Fruit fly (Drosophila melanogaster) whole organism, embryonic: ENCODE results near the gene CG18596.

ENCODE experiments used
- Atf-2 ChIP-seq: fragments of 200-800 bp; sonication (Bioruptor generic); optimal IDR thresholded peaks from 2 replicates; lab custom pipeline; 2016; ENCODE audit warnings: missing biosample characterization, missing genetic modification characterization
- CG10147 ChIP-seq: fragments of 200-800 bp; sonication (Bioruptor generic); optimal IDR thresholded peaks from 2 replicates; lab custom pipeline; 2019; ENCODE audit warnings: missing biosample characterization, mild to moderate bottlenecking, missing genetic modification characterization, moderate library complexity
- CG10209 ChIP-seq: fragments of 200-800 bp; sonication (Bioruptor generic); optimal IDR thresholded peaks from 3 replicates; lab custom pipeline; 2017; ENCODE audit warnings: missing biosample characterization, mild to moderate bottlenecking, missing genetic modification characterization, missing genetic modification reagents
- CG10431 ChIP-seq: fragments of 200-800 bp; sonication (Bioruptor generic); optimal IDR thresholded peaks from 3 replicates; lab custom pipeline; 2018; ENCODE audit warnings: missing biosample characterization, mild to moderate bottlenecking, missing genetic modification characterization
- CG11085 ChIP-seq: fragments of 200-800 bp; sonication (Bioruptor generic); IDR thresholded peaks from 2 replicates; pipeline ENCODE4 v1.3.6; 2022; ENCODE audit warnings: missing biosample characterization, missing genetic modification characterization
- CG11247 ChIP-seq: fragments of 200-800 bp; sonication (Bioruptor generic); IDR thresholded peaks from 2 replicates; pipeline ENCODE4 v1.3.6; 2022; ENCODE audit warnings: missing biosample characterization, missing genetic modification characterization
- CG11560 ChIP-seq: fragments of 200-800 bp; sonication (Bioruptor generic); IDR thresholded peaks from 3 replicates; pipeline ENCODE4 v1.3.6; 2022; ENCODE audit warnings: missing biosample characterization, missing genetic modification characterization
- CG12071 ChIP-seq: fragments of 200-800 bp; sonication (Bioruptor generic); optimal IDR thresholded peaks from 3 replicates; lab custom pipeline; 2018; ENCODE audit warnings: missing biosample characterization, mild to moderate bottlenecking, missing genetic modification characterization
- CG12942 ChIP-seq: fragments of 200-800 bp; sonication (Bioruptor generic); optimal IDR thresholded peaks from 3 replicates; lab custom pipeline; 2016; ENCODE audit warnings: missing biosample characterization, missing genetic modification characterization
- CG15514 ChIP-seq: fragments of 200-800 bp; sonication (Bioruptor generic); optimal IDR thresholded peaks from 3 replicates; lab custom pipeline; 2017; ENCODE audit warnings: missing biosample characterization, missing genetic modification characterization, mild to moderate bottlenecking, moderate library complexity, missing genetic modification reagents
- CG1647 ChIP-seq: fragments of 200-800 bp; sonication (Bioruptor generic); optimal IDR thresholded peaks from 3 replicates; lab custom pipeline; 2016; ENCODE audit warnings: missing biosample characterization, missing genetic modification characterization
- CG17385 ChIP-seq: fragments of 200-800 bp; sonication (Bioruptor generic); optimal IDR thresholded peaks from 3 replicates; lab custom pipeline; 2018; ENCODE audit warnings: missing biosample characterization, mild to moderate bottlenecking, missing genetic modification characterization
- CG1792 ChIP-seq: fragments of 200-800 bp; sonication (Bioruptor generic); optimal IDR thresholded peaks from 2 replicates; lab custom pipeline; 2016; ENCODE audit warnings: missing biosample characterization, missing genetic modification characterization
- CG2129 ChIP-seq: fragments of 200-800 bp; sonication (Bioruptor generic); IDR thresholded peaks from 2 replicates; pipeline ENCODE4 v1.3.6; 2022; ENCODE audit warnings: missing biosample characterization, missing genetic modification characterization; ENCODE audit not compliant: partially characterized antibody
- CG30431 ChIP-seq: fragments of 200-800 bp; sonication (Bioruptor generic); optimal IDR thresholded peaks from 2 replicates; lab custom pipeline; 2017; ENCODE audit warnings: missing biosample characterization, missing genetic modification characterization
- CG31441 ChIP-seq: fragments of 200-800 bp; sonication (Bioruptor generic); IDR thresholded peaks from 2 replicates; pipeline ENCODE4 v1.3.6; 2022; ENCODE audit warnings: missing biosample characterization, missing genetic modification characterization
- CG32772 ChIP-seq: fragments of 200-800 bp; sonication (Bioruptor generic); IDR thresholded peaks from 2 replicates; pipeline ENCODE4 v1.3.6; 2022; ENCODE audit warnings: missing biosample characterization, missing genetic modification characterization
- CG3281 ChIP-seq: fragments of 200-800 bp; sonication (Bioruptor generic); optimal IDR thresholded peaks from 3 replicates; lab custom pipeline; 2017; ENCODE audit warnings: missing biosample characterization, mild to moderate bottlenecking, missing genetic modification characterization
- CG4328 ChIP-seq: fragments of 200-800 bp; sonication (Bioruptor generic); optimal IDR thresholded peaks from 3 replicates; lab custom pipeline; 2017; ENCODE audit warnings: missing biosample characterization, missing genetic modification reagents, missing genetic modification characterization
- CG4617 ChIP-seq: fragments of 200-800 bp; sonication (Bioruptor generic); optimal IDR thresholded peaks from 3 replicates; lab custom pipeline; 2016; ENCODE audit warnings: missing biosample characterization, missing genetic modification characterization, borderline replicate concordance
- CG6272 ChIP-seq: fragments of 200-800 bp; sonication (Bioruptor generic); IDR thresholded peaks from 2 replicates; pipeline ENCODE4 v1.3.6; 2022; ENCODE audit warnings: missing biosample characterization, missing genetic modification characterization
- CG6683 ChIP-seq: fragments of 200-800 bp; sonication (Bioruptor generic); optimal IDR thresholded peaks from 2 replicates; lab custom pipeline; 2017; ENCODE audit warnings: missing biosample characterization, mild to moderate bottlenecking, missing genetic modification characterization, missing genetic modification reagents
- CG6791 ChIP-seq: fragments of 200-800 bp; sonication (Bioruptor generic); IDR thresholded peaks from 3 replicates; pipeline ENCODE4 v1.3.6; 2022; ENCODE audit warnings: missing biosample characterization, missing genetic modification characterization; ENCODE audit not compliant: partially characterized antibody
- CTCF ChIP-seq: fragments of 200-800 bp; sonication (Bioruptor generic); optimal IDR thresholded peaks from 2 replicates; lab custom pipeline; 2017; ENCODE audit warnings: missing biosample characterization, mild to moderate bottlenecking, missing genetic modification characterization, moderate library complexity
- Dad ChIP-seq: fragments of 200-800 bp; sonication (Bioruptor generic); optimal IDR thresholded peaks from 3 replicates; lab custom pipeline; 2016; ENCODE audit warnings: missing biosample characterization, missing genetic modification characterization
- Dip3 ChIP-seq: fragments of 200-800 bp; sonication (Bioruptor generic); optimal IDR thresholded peaks from 3 replicates; lab custom pipeline; 2016; ENCODE audit warnings: missing biosample characterization, missing genetic modification characterization
- Doc2 ChIP-seq: fragments of 200-800 bp; sonication (Bioruptor generic); IDR thresholded peaks from 2 replicates; pipeline ENCODE4 v1.3.6; 2022; ENCODE audit warnings: missing biosample characterization, missing genetic modification characterization
- HLH54F ChIP-seq: fragments of 200-800 bp; sonication (Bioruptor generic); optimal IDR thresholded peaks from 3 replicates; lab custom pipeline; 2016; ENCODE audit warnings: missing biosample characterization, missing genetic modification characterization
- Hey ChIP-seq: fragments of 200-800 bp; sonication (Bioruptor generic); optimal IDR thresholded peaks from 3 replicates; lab custom pipeline; 2018; ENCODE audit warnings: missing biosample characterization, mild to moderate bottlenecking, missing genetic modification characterization
- Hr3 ChIP-seq: fragments of 200-800 bp; sonication (Bioruptor generic); optimal IDR thresholded peaks from 3 replicates; lab custom pipeline; 2016; ENCODE audit warnings: missing biosample characterization, missing genetic modification characterization
- Jarid2 ChIP-seq: fragments of 200-800 bp; sonication (Bioruptor generic); optimal IDR thresholded peaks from 3 replicates; lab custom pipeline; 2017; ENCODE audit warnings: mild to moderate bottlenecking, missing biosample characterization, missing genetic modification reagents, missing genetic modification characterization
- NC2α ChIP-seq: fragments of 200-800 bp; sonication (Bioruptor generic); optimal IDR thresholded peaks from 2 replicates; lab custom pipeline; 2016; ENCODE audit warnings: missing biosample characterization, missing genetic modification characterization
- Pdp1 ChIP-seq, 2 experiments: fragments of 200-800 bp; sonication (Bioruptor generic); optimal IDR thresholded peaks; 3 replicates each; lab custom pipeline; 2016; ENCODE audit warnings: missing biosample characterization in 2 of 2, missing genetic modification characterization in 2 of 2, mild to moderate bottlenecking in 1 of 2, moderate library complexity in 1 of 2
- Stat92E ChIP-seq, 3 experiments: fragments of >200 bp in 2 of 3; fragments of 200-800 bp in 1 of 3; sonication (Bioruptor generic) in 1 of 3; optimal IDR thresholded peaks; 2 replicates each; lab custom pipeline; 2017 to 2019; ENCODE audit warnings: missing biosample characterization in 3 of 3, missing genetic modification characterization in 3 of 3, mild to moderate bottlenecking in 1 of 3, moderate library complexity in 1 of 3
- TFAM ChIP-seq: fragments of 200-800 bp; sonication (Bioruptor generic); optimal IDR thresholded peaks from 2 replicates; lab custom pipeline; 2017; ENCODE audit warnings: missing biosample characterization, missing genetic modification characterization, inconsistent platforms
- cas ChIP-seq: fragments of 200-800 bp; sonication (Bioruptor generic); IDR thresholded peaks from 2 replicates; pipeline ENCODE4 v1.3.6; 2022; ENCODE audit warnings: missing biosample characterization, missing genetic modification characterization
- dm ChIP-seq: fragments of 200-800 bp; sonication (Bioruptor generic); optimal IDR thresholded peaks from 3 replicates; lab custom pipeline; 2016; ENCODE audit warnings: missing biosample characterization, missing genetic modification characterization
- dmrt11E ChIP-seq: fragments of 200-800 bp; sonication (Bioruptor generic); optimal IDR thresholded peaks from 3 replicates; lab custom pipeline; 2018; ENCODE audit warnings: missing biosample characterization, mild to moderate bottlenecking, missing genetic modification characterization, moderate library complexity
- esg ChIP-seq: fragments of 200-800 bp; sonication (Bioruptor generic); conservative IDR thresholded peaks from 2 replicates; pipeline ENCODE4 v1.3.6; 2022; ENCODE audit warnings: missing biosample characterization, missing genetic modification characterization
- gem ChIP-seq: fragments of 200-800 bp; sonication (Bioruptor generic); optimal IDR thresholded peaks from 2 replicates; lab custom pipeline; 2019; ENCODE audit warnings: missing biosample characterization, mild to moderate bottlenecking, missing genetic modification characterization, moderate library complexity
- lbe ChIP-seq: fragments of 200-800 bp; sonication (Bioruptor generic); optimal IDR thresholded peaks from 2 replicates; lab custom pipeline; 2016; ENCODE audit warnings: missing biosample characterization, mild to moderate bottlenecking, missing genetic modification characterization
- lola ChIP-seq, 3 experiments: fragments of >200 bp in 2 of 3; fragments of 200-800 bp in 1 of 3; sonication (Bioruptor generic) in 1 of 3; optimal IDR thresholded peaks; 2 replicates each; lab custom pipeline; 2017 to 2019; ENCODE audit warnings: missing biosample characterization in 3 of 3, missing genetic modification characterization in 3 of 3, mild to moderate bottlenecking in 1 of 3, moderate library complexity in 1 of 3
- mld ChIP-seq: fragments of 200-800 bp; sonication (Bioruptor generic); IDR thresholded peaks from 3 replicates; pipeline ENCODE4 v1.3.6; 2022; ENCODE audit warnings: missing biosample characterization, missing genetic modification characterization; ENCODE audit not compliant: partially characterized antibody
- nmo ChIP-seq: fragments of 200-800 bp; sonication (Bioruptor generic); optimal IDR thresholded peaks from 2 replicates; lab custom pipeline; 2018; ENCODE audit warnings: missing biosample characterization, mild to moderate bottlenecking, missing genetic modification characterization, moderate library complexity
- ranshi ChIP-seq: fragments of 200-800 bp; sonication (Bioruptor generic); IDR thresholded peaks from 2 replicates; pipeline ENCODE4 v1.3.6; 2022; ENCODE audit warnings: missing biosample characterization, missing genetic modification characterization
- slbo ChIP-seq: fragments of 200-800 bp; sonication (Bioruptor generic); IDR thresholded peaks from 2 replicates; pipeline ENCODE4 v1.3.6; 2022; ENCODE audit warnings: missing biosample characterization, missing genetic modification characterization
- ssp ChIP-seq: fragments of 200-800 bp; sonication (Bioruptor generic); IDR thresholded peaks from 2 replicates; pipeline ENCODE4 v1.3.6; 2022; ENCODE audit warnings: missing biosample characterization, missing genetic modification characterization
- tll ChIP-seq, 2 experiments: fragments of 200-800 bp in 1 of 2; fragments of >200 bp in 1 of 2; sonication (Bioruptor generic) in 1 of 2; optimal IDR thresholded peaks; 2 replicates each; lab custom pipeline; 2017 to 2019; ENCODE audit warnings: missing biosample characterization in 2 of 2, missing genetic modification characterization in 2 of 2, mild to moderate bottlenecking in 1 of 2, moderate library complexity in 1 of 2
- toy ChIP-seq: fragments of 200-800 bp; sonication (Bioruptor generic); IDR thresholded peaks from 2 replicates; pipeline ENCODE4 v1.3.6; 2022; ENCODE audit warnings: missing biosample characterization, missing genetic modification characterization
- z ChIP-seq: fragments of 200-800 bp; sonication (Bioruptor generic); IDR thresholded peaks from 3 replicates; pipeline ENCODE4 v1.3.6; 2022; ENCODE audit warnings: missing biosample characterization, missing genetic modification characterization
- zfh1 ChIP-seq: fragments of 200-800 bp; sonication (Bioruptor generic); IDR thresholded peaks from 3 replicates; pipeline ENCODE4 v1.3.6; 2022; ENCODE audit warnings: missing biosample characterization, missing genetic modification characterization

Gene CG18596

DNA sequence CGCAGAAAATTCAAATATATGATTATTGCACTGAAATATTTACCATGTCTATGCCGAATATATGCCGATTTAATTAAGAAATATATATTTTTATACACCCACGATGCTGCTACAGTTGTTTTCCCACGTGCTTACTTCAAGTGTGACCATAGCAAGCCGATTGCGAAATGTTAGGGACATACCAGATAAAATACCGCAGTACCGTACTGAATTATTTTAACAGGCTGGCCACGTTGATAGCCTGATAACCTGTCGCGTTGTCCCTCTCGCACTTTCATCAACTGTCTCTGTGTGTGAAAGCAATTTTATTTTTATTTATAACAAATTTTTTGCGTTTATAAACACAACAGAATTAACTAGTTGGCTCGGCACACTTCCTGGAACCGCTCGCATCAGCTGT is 45.2 kb downstream of the CG18596 start, which contains the start of the genes Nop56 and mats (continued):
- TF ChIP-seq TFAM (no peak), nmo (peak; percentile 65), CG30431 (GFP tag; lab: Kevin White, UChicago) (no peak), CG6791 (GFP tag; lab: Robert Waterston, UW) (peak; percentile 55; the same call in 2 of the 3 replicates), Pdp1 (GFP tag; optimal IDR thresholded peaks at IDR 0.05; lab: Kevin White, UChicago) (peak in 1 of 2 experiments; percentile 55), Atf-2 (GFP tag; lab: Kevin White, UChicago) (no peak), CG15514 (peak; percentile 73), gem (tag; lab: Kevin White, UChicago) (no peak), Dip3 (GFP tag; lab: Kevin White, UChicago) (no peak), ssp (no peak), CG1792 (GFP tag; lab: Kevin White, UChicago) (no peak), lola (GFP tag; optimal IDR thresholded peaks at IDR 0.05; lab: Kevin White, UChicago) (no peak), NC2α (no peak), CG6683 (no peak), Stat92E (GFP tag; optimal IDR thresholded peaks at IDR 0.05; lab: Kevin White, UChicago) (peak in 1 of 3 experiments; percentile 78), CG11247 (no peak), toy (GFP tag; lab: Robert Waterston, UW) (no peak), HLH54F (GFP tag; lab: Kevin White, UChicago) (no peak), CG10431 (no peak), CG1647 (GFP tag; lab: Kevin White, UChicago) (no peak), CG2129 (GFP tag; lab: Robert Waterston, UW) (no peak), Hr3 (no peak), mld (GFP tag; lab: Robert Waterston, UW) (no peak), lbe (GFP tag; lab: Kevin White, UChicago) (peak; percentile 8), CG12942 (no peak), Jarid2 (GFP tag; lab: Kevin White, UChicago) (no peak), Dad (GFP tag; lab: Kevin White, UChicago) (no peak), tll (GFP tag; optimal IDR thresholded peaks at IDR 0.05; lab: Kevin White, UChicago) (no peak), CG10147 (no peak), CG10209 (GFP tag; lab: Kevin White, UChicago) (no peak), CG31441 (GFP tag; lab: Robert Waterston, UW) (peak; percentile 8; the same call in 1 of the 2 replicates), CG11085 (GFP tag; lab: Robert Waterston, UW) (no peak), CTCF (peak; percentile 13), CG4328 (no peak), CG17385 (GFP tag; lab: Kevin White, UChicago) (peak; percentile 2), ranshi (GFP tag; lab: Robert Waterston, UW) (no peak), CG6272 (GFP tag; lab: Robert Waterston, UW) (no peak), cas (no peak), CG32772 (no peak), CG11560 (tag; lab: Robert Waterston, UW) (no peak), dm (GFP tag; lab: Kevin White, UChicago) (peak; percentile 98), z (no peak), esg (GFP tag; lab: Robert Waterston, UW) (no peak), CG4617 (GFP tag; lab: Kevin White, UChicago) (peak; percentile 94), Doc2 (GFP tag; lab: Robert Waterston, UW) (no peak), CG3281 (GFP tag; lab: Kevin White, UChicago) (no peak), CG12071 (GFP tag; lab: Kevin White, UChicago) (no peak), zfh1 (GFP tag; lab: Robert Waterston, UW) (no peak), Hey (tag; lab: Kevin White, UChicago) (no peak), dmrt11E (no peak), slbo (peak; percentile 54)
